Fruit fly (Drosophila melanogaster) whole organism, pupa: ENCODE data around the gene Qtzl.

Source experiments
- CG32121 ChIP-seq: fragments of 200-800 bp; sonication (Bioruptor generic); IDR thresholded peaks from 2 replicates; pipeline ENCODE4 v1.3.6; 2022; ENCODE audit warnings: missing biosample characterization, missing genetic modification characterization
- fd96Ca ChIP-seq: fragments of 200-800 bp; sonication (Bioruptor generic); IDR thresholded peaks from 3 replicates; pipeline ENCODE4 v1.3.6; 2022; ENCODE audit warnings: missing biosample characterization, missing genetic modification characterization

dm6 chr2L:11980075-11980474 is 15.5 kb upstream of the Qtzl start:
- TF ChIP-seq fd96Ca (GFP tag; lab: Robert Waterston, UW) (no peak), CG32121 (GFP tag; lab: Robert Waterston, UW) (no peak)
